Worm (Caenorhabditis elegans): ENCODE results near the gene zig-2.
"Not testable (repeated sequence)": the region's sequence is repeated elsewhere in the genome, so short reads cannot be mapped to it uniquely, and the experiment has no call there.

Gene zig-2

ce11 chrX:12314395-12314794, 26.8 kb downstream of the zig-2 start:
- no peak for TF ChIP-seq cog-1 (tag; optimal IDR thresholded peaks at IDR 0.05)
- TF ChIP-seq T22C8.4 (GFP tag; IDR thresholded peaks at IDR 0.05), result no peak

- TF ChIP-seq klf-2 (GFP tag; conservative IDR thresholded peaks at IDR 0.05), result no peak
- no peak for TF ChIP-seq flt-1 (GFP tag; IDR thresholded peaks at IDR 0.05)
- TF ChIP-seq ref-1 (GFP tag; conservative IDR thresholded peaks at IDR 0.05), result no peak
- TF ChIP-seq med-1 (GFP tag; optimal IDR thresholded peaks at IDR 0.05; ENCODE audit: insufficient read depth), result no peak
- no peak for TF ChIP-seq ztf-29 (GFP tag; IDR thresholded peaks at IDR 0.05)
- no peak for TF ChIP-seq tab-1 (GFP tag; IDR thresholded peaks at IDR 0.05)
- TF ChIP-seq cog-1 (tag; optimal IDR thresholded peaks at IDR 0.05), result no peak
- no peak for TF ChIP-seq T22C8.4 (GFP tag; IDR thresholded peaks at IDR 0.05)
- TF ChIP-seq ztf-23 (GFP tag; IDR thresholded peaks at IDR 0.05), result no peak
Measured at ce11 chrX:12313779-12314178, 27.5 kb downstream of the zig-2 start.

ce11 chrX:12308045-12308499, 33.2 kb downstream of the zig-2 start, which contains the start of gene F17A2.16:
Gene F17A2.16, plus strand, starts transcription at chrX:12308449.
- TF ChIP-seq tab-1 (GFP tag; IDR thresholded peaks at IDR 0.05); ztf-29 (GFP tag; IDR thresholded peaks at IDR 0.05); klf-2 (GFP tag; conservative IDR thresholded peaks at IDR 0.05): not testable (repeated sequence)

- no peak for TF ChIP-seq T22C8.4 (GFP tag; IDR thresholded peaks at IDR 0.05)
- TF ChIP-seq tab-1 (GFP tag; IDR thresholded peaks at IDR 0.05), result no peak
- TF ChIP-seq med-1 (GFP tag; optimal IDR thresholded peaks at IDR 0.05; ENCODE audit: insufficient read depth), result no peak
- no peak for TF ChIP-seq ztf-29 (GFP tag; IDR thresholded peaks at IDR 0.05)
- TF ChIP-seq flt-1 (GFP tag; IDR thresholded peaks at IDR 0.05), result no peak
- no peak for TF ChIP-seq cog-1 (tag; optimal IDR thresholded peaks at IDR 0.05)
- TF ChIP-seq ztf-23 (GFP tag; IDR thresholded peaks at IDR 0.05), result no peak
- no peak for TF ChIP-seq ref-1 (GFP tag; conservative IDR thresholded peaks at IDR 0.05)
- TF ChIP-seq klf-2 (GFP tag; conservative IDR thresholded peaks at IDR 0.05), result no peak
Measured at ce11 chrX:12306565-12306964, 34.7 kb downstream of the zig-2 start, which contains the start of gene phf-32. Gene phf-32, plus strand, starts transcription at chrX:12306865.

ce11 chrX:12304231-12304630, 37.0 kb downstream of the zig-2 start:
- TF ChIP-seq cog-1 (tag; optimal IDR thresholded peaks at IDR 0.05), result no peak
- TF ChIP-seq T22C8.4 (GFP tag; IDR thresholded peaks at IDR 0.05), result no peak
- no peak for TF ChIP-seq ref-1 (GFP tag; conservative IDR thresholded peaks at IDR 0.05)
- TF ChIP-seq tab-1 (GFP tag; IDR thresholded peaks at IDR 0.05), result no peak
- no peak for TF ChIP-seq klf-2 (GFP tag; conservative IDR thresholded peaks at IDR 0.05)
- TF ChIP-seq ztf-29 (GFP tag; IDR thresholded peaks at IDR 0.05), result no peak
- TF ChIP-seq med-1 (GFP tag; optimal IDR thresholded peaks at IDR 0.05; ENCODE audit: insufficient read depth), result no peak
- no peak for TF ChIP-seq flt-1 (GFP tag; IDR thresholded peaks at IDR 0.05)
- TF ChIP-seq ztf-23 (GFP tag; IDR thresholded peaks at IDR 0.05), result no peak

- not testable (repeated sequence) for TF ChIP-seq ref-1 (GFP tag; conservative IDR thresholded peaks at IDR 0.05); klf-2 (GFP tag; conservative IDR thresholded peaks at IDR 0.05); ztf-23 (GFP tag; IDR thresholded peaks at IDR 0.05)
Measured at ce11 chrX:12302755-12303154, 38.5 kb downstream of the zig-2 start, which contains the start of gene dot-1.3. Gene dot-1.3, minus strand, starts transcription at chrX:12302855.

- no peak for TF ChIP-seq med-1 (GFP tag; optimal IDR thresholded peaks at IDR 0.05; ENCODE audit: insufficient read depth)
- TF ChIP-seq flt-1 (GFP tag; IDR thresholded peaks at IDR 0.05), result no peak
- no peak for TF ChIP-seq ztf-29 (GFP tag; IDR thresholded peaks at IDR 0.05)
- no peak for TF ChIP-seq cog-1 (tag; optimal IDR thresholded peaks at IDR 0.05)
- TF ChIP-seq T22C8.4 (GFP tag; IDR thresholded peaks at IDR 0.05), result no peak
- no peak for TF ChIP-seq tab-1 (GFP tag; IDR thresholded peaks at IDR 0.05)
- no peak for TF ChIP-seq klf-2 (GFP tag; conservative IDR thresholded peaks at IDR 0.05)
- TF ChIP-seq ref-1 (GFP tag; conservative IDR thresholded peaks at IDR 0.05), result no peak
- no peak for TF ChIP-seq ztf-23 (GFP tag; IDR thresholded peaks at IDR 0.05)
Measured at ce11 chrX:12299834-12300233, 41.4 kb downstream of the zig-2 start, which contains the start of gene W06D11.5. Gene W06D11.5, plus strand, starts transcription at chrX:12300134.

- no peak for TF ChIP-seq T22C8.4 (GFP tag; IDR thresholded peaks at IDR 0.05)
- TF ChIP-seq klf-2 (GFP tag; conservative IDR thresholded peaks at IDR 0.05), result no peak
- TF ChIP-seq tab-1 (GFP tag; IDR thresholded peaks at IDR 0.05), result no peak
- TF ChIP-seq cog-1 (tag; optimal IDR thresholded peaks at IDR 0.05), result no peak
- no peak for TF ChIP-seq med-1 (GFP tag; optimal IDR thresholded peaks at IDR 0.05; ENCODE audit: insufficient read depth)
- no peak for TF ChIP-seq ref-1 (GFP tag; conservative IDR thresholded peaks at IDR 0.05)
- TF ChIP-seq ztf-29 (GFP tag; IDR thresholded peaks at IDR 0.05), result no peak
- no peak for TF ChIP-seq ztf-23 (GFP tag; IDR thresholded peaks at IDR 0.05)
- no peak for TF ChIP-seq flt-1 (GFP tag; IDR thresholded peaks at IDR 0.05)
Measured at ce11 chrX:12298324-12298723, 42.9 kb downstream of the zig-2 start, which contains the start of gene W06D11.3. Gene W06D11.3, plus strand, starts transcription at chrX:12298683.

ce11 chrX:12296392-12296791, 44.8 kb downstream of the zig-2 start, which contains the start of gene W06D11.2:
Gene W06D11.2, minus strand, starts transcription at chrX:12296730.
- TF ChIP-seq ztf-23 (GFP tag; IDR thresholded peaks at IDR 0.05) (no peak), flt-1 (GFP tag; IDR thresholded peaks at IDR 0.05) (no peak), ref-1 (GFP tag; conservative IDR thresholded peaks at IDR 0.05) (no peak), klf-2 (GFP tag; conservative IDR thresholded peaks at IDR 0.05) (no peak), cog-1 (tag; optimal IDR thresholded peaks at IDR 0.05) (no peak), tab-1 (GFP tag; IDR thresholded peaks at IDR 0.05) (no peak)

ce11 chrX:12294263-12294662, 47.0 kb downstream of the zig-2 start, which contains the start of gene W06D11.1:
Gene W06D11.1, plus strand, starts transcription at chrX:12294563.
- no peak for TF ChIP-seq ref-1 (GFP tag; conservative IDR thresholded peaks at IDR 0.05)
- no peak for TF ChIP-seq cog-1 (tag; optimal IDR thresholded peaks at IDR 0.05)
- no peak for TF ChIP-seq klf-2 (GFP tag; conservative IDR thresholded peaks at IDR 0.05)
- no peak for TF ChIP-seq tab-1 (GFP tag; IDR thresholded peaks at IDR 0.05)
- TF ChIP-seq med-1 (GFP tag; optimal IDR thresholded peaks at IDR 0.05; ENCODE audit: insufficient read depth), result no peak
- no peak for TF ChIP-seq ztf-29 (GFP tag; IDR thresholded peaks at IDR 0.05)
- TF ChIP-seq flt-1 (GFP tag; IDR thresholded peaks at IDR 0.05), result no peak
- no peak for TF ChIP-seq ztf-23 (GFP tag; IDR thresholded peaks at IDR 0.05)
- TF ChIP-seq T22C8.4 (GFP tag; IDR thresholded peaks at IDR 0.05), result no peak
